Fruit fly (Drosophila melanogaster) S2 (cell line): ENCODE data around the gene CG3106.

ENCODE experiments used
- CG8478 ChIP-seq: fragments of >200 bp; optimal IDR thresholded peaks from 2 replicates; lab custom pipeline; 2018
- CTCF ChIP-seq, 2 experiments: fragments of >200 bp; optimal IDR thresholded peaks; 2 replicates each; lab custom pipeline; 2018

CG3106 gene

DNA sequence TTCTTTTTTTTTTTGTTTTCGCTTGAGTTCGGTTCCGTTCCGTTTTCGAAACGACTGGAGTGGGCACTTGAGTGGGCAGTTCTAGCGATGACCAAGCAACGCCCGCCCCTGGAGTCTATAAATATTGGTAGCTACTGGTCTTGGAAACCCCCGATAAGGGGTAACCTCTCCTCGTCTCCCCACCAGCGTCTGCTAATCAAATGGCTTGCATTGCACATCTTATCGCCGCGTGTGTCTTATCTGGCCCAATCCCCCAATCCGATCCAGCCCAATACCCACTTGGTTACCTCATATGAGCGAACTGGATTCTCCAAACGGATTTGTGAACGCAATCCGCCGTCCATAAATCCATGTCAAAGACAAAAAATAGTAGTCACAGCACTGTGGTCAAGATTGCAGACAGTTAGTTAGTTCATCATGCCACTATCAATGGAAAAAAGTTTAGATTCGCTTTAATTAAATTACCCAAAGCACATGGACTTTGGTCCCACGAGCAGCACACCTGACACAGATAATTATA is at the start of gene CG3106:
Gene CG3106, minus strand, starts transcription at position 107 of the 520 bp plus-strand sequence.
- TF ChIP-seq CG8478 (no peak), CTCF (optimal IDR thresholded peaks at IDR 0.05; lab: Kevin White, UChicago) (no peak)

DNA sequence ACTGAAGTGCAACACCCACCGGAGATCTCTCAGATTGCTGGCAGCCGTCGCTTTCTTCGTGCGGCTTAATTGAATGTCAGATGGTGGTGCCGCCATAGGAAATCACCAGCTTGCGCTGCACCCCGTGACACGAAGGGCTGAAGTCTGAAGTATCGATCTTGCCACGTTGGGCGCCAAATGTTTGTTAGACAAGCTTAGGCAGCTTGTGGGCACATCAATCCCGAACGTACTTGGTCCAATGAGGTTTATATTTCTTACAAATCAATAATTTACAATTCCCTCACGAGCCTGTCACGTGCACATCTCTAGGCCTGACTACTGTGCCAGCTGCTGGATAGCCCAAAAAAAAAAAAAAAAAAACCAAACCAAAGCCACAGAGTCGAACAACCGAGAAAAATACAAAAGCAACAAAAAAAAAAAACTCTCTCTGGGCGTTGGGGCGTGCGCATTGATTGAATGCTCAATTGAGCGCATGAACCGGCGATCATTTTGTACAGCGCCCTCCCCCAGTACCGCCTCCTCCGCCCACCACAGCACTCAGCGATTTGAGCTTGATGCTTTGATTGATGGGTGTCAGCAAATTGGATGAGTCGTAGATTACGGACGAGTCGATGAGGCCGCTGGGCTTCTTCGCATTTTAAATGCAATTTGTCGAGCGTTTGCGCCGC is 45.3 kb upstream of the CG3106 start:
- TF ChIP-seq CTCF (optimal IDR thresholded peaks at IDR 0.05; lab: Kevin White, UChicago) (no peak), CG8478 (no peak)

DNA sequence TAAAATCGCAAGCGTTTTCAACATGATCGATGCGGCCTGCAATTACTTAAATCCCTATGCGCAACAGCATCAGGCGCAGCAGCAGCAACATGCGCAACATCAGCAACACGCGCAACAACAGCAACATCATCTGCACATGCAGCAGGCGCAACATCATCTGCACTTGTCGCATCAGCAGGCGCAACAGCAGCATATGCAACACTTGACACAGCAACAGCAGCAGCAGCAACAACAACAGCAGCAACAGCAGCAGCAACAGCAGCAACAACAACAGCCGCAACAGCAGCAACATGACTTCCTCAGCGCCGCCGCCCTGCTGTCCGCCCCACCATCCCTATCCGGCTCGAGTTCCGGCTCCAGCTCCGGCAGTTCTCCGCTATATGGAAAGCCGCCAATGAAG is 31.9 kb upstream of the CG3106 start:
- TF ChIP-seq CG8478 = no peak
- no peak for TF ChIP-seq CTCF (optimal IDR thresholded peaks at IDR 0.05; lab: Kevin White, UChicago)

- peak in 1 of 2 experiments; percentile 71 for TF ChIP-seq CTCF (optimal IDR thresholded peaks at IDR 0.05; lab: Kevin White, UChicago)
- TF ChIP-seq CG8478 = peak; percentile 85
Observed at dm6 chrX:9693720-9694386, 31.1 kb upstream of the CG3106 start, which contains the start of gene btd. Gene btd (plus strand): TSS chrX:9694186.

DNA sequence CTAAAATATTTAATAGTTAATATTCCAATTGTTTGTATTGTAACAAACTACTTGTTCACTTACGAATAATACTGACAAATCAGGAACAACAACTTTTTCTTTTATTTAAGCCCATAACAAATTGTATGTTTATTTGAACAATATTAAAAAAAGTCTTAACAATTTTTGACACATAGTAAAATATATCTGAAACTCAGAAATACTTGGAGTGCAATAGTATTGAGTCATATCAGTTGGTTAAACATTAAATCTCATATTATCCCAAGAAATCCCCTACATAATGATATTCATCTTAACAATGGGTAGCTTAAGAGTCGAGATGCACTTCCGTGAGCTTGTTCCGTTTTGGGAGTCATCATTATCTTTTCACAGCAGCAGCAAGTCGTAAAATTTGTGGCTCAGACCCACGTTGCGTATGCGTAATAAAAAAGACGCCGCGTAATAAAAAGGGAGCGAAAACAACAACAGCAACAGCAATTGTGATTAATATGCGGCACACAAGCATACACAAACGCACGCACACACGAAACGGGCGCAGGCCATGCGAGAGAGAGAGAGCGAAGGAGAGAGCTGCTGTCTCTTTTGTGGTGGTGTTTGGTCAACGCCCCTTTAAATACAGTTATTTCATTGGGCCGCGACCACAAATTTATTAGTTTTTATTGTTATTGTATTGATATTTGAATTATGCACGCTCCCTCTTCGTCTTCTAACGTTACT is 29.8 kb upstream of the CG3106 start:
- TF ChIP-seq CG8478 = no peak
- TF ChIP-seq CTCF (optimal IDR thresholded peaks at IDR 0.05; lab: Kevin White, UChicago) = peak in 1 of 2 experiments; percentile 13

DNA sequence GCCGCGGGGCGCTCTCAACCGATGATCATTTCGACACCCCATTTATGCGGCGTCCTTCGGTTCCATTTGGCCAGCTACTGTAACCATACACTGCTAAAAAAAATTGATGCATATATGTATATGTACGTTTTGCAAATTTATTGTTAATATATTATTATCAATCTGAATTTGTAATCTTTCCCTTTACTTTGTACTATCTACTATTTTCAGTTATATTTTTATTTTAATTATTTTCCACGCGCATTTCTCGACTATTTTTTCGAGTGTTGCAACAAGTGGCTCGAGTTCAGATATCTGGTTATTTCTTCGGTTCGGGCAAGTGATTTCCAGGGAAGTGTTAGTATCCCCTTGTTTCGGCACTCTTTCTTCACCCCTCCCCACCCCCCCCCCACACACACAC is 26.4 kb upstream of the CG3106 start:
- no peak for TF ChIP-seq CG8478
- TF ChIP-seq CTCF (optimal IDR thresholded peaks at IDR 0.05; lab: Kevin White, UChicago) = no peak

- TF ChIP-seq CTCF (optimal IDR thresholded peaks at IDR 0.05; lab: Kevin White, UChicago) = peak; percentile 91 to 97
- no peak for TF ChIP-seq CG8478
Observed at dm6 chrX:9687623-9688022, 24.9 kb upstream of the CG3106 start.

DNA sequence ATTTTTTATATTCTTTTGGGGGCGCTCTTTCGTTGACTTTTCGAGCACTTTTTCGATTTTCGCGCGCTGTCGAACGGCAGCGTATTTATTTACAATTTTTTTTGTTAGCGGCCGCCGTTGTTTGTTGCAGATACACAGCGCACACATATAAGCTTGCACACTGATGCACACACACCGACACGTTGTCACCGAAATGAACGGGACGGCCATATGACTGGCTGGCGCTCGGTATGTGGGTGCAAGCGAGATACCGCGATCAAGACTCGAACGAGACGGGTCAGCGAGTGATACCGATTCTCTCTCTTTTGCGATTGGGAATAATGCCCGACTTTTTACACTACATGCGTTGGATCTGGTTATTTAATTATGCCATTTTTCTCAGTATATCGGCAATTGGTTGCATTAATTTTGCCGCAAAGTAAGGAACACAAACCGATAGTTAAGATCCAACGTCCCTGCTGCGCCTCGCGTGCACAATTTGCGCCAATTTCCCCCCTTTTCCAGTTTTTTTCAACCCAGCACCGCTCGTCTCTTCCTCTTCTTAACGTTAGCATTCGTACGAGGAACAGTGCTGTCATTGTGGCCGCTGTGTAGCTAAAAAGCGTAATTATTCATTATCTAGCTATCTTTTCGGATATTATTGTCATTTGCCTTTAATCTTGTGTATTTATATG is 24.0 kb upstream of the CG3106 start, which contains the start of gene nej:
Gene nej, minus strand, starts transcription at position 521 of the 674 bp plus-strand sequence.
- TF ChIP-seq CG8478 = no peak
- TF ChIP-seq CTCF (optimal IDR thresholded peaks at IDR 0.05; lab: Kevin White, UChicago) = no peak

DNA sequence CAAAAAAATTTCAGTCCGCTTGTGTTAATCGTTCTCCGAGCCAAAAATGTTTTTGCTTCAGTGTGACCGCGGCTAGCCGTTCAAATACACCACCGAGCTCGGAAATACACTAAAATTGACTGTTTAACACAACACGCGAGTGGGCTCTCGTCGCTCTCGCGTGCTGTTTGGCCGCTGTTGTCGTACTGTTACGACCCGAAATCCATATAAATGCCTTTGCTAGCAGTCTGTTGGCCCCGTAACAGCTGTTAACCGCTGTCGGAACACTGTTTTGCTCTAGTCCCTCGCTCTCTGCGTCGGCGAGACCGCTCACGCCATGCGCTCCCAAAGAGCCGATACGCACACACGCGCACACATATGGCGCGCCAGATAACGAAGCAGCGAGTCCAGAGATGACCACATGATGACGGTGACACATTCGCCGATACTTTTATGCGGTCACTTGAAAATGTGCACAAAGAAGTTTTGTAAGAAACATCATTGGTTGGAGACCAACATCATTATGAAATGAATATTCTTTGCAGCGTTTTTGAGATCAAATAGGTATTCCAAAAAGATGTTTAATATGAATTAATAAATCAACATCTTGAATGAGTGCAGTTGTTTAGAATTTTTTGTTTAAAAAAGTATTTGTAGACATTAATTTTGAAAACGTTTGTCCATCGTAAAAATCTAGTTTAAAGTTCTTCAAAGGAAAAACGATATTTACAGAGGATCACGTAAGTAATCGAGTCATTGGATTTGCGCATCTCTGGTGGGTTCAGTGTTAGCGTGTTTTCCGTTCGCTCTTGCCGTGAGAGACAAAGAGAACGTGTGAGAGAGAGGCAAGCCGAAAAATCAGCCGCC is 23.1 kb upstream of the CG3106 start:
- no peak for TF ChIP-seq CG8478
- TF ChIP-seq CTCF (optimal IDR thresholded peaks at IDR 0.05; lab: Kevin White, UChicago) = peak in 1 of 2 experiments; percentile 26

DNA sequence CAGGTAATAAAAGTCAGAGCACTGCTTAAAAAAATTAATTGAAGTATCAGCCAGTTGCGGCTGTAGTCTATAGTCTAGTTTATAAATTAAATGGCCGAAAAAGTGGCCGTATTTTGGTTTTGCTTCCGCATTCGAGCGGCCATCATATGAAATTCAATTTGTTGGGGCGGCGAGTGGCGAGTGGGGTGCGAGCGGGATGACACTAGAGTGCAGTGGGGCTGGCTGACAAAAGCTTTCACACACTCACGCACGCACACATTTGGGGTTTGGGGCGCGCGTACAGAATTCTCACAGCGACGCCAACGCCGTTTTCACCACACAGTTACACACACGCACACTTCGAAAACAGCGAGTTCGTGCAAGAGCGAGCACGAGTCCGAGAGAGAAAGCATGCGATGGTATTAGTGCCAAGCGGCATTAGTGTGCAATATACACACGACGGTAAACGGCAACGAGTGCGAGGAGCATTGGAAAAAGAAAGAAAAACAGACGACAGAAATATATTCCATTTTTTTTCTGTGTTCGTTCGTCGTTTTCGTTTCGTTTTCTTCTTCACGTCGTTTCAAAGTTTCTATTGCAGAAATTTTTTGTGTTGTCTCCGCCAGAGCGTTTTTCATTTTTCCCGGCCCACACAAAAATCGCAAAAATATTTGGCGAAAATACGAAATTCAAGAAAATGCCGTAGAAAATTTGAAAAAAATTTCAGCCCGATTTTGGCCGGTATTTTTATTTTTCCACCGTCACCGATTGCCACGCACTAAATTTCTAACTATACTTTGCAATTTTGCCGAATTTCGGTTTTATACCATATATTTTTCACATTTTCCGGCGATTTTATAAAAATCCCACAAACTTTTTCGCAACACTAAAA is 22.2 kb upstream of the CG3106 start:
- TF ChIP-seq CG8478 (no peak), CTCF (optimal IDR thresholded peaks at IDR 0.05; lab: Kevin White, UChicago) (no peak)

DNA sequence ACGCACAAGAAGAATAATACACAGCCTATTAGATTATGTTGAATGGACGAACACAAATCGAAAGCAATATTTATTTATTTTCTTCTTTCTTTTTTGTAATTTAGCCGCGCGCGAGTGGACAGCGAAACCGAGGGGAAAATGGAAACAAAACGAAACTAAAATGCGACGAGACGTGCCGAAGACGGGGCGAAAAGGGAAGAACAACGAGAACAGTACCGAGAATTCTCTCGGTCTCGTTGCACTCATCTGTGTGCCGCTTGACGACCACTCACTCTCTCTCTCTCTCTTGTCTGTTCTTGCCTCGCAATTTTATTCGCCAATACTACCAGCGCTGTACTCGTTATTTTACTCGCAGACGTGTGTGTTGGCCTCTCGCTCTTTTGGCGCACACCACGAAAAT is 21.5 kb upstream of the CG3106 start:
- TF ChIP-seq CTCF (optimal IDR thresholded peaks at IDR 0.05; lab: Kevin White, UChicago) (no peak), CG8478 (no peak)

DNA sequence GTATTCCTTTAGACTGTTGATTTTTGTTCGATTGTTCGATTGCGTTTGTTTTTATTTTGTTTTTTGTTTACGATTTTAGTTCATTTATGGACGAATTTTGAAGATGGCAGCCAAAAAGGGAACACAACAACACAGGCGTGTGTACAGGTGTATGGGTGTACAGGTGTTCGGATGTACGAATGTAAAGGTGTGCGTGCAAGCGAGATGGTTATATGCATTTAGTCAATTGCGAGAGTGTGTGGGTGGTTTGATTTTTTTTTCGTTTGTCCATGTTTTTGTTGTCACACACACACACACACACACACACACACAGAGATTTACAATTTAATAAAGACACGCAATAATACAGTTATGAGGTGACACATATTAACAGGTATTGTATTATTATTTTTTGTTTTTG is 12.2 kb upstream of the CG3106 start:
- TF ChIP-seq CTCF (optimal IDR thresholded peaks at IDR 0.05; lab: Kevin White, UChicago) (no peak), CG8478 (no peak)

- TF ChIP-seq CG8478 = peak; percentile 65
- no peak for TF ChIP-seq CTCF (optimal IDR thresholded peaks at IDR 0.05; lab: Kevin White, UChicago)
Observed at dm6 chrX:9666465-9666864, 3.8 kb upstream of the CG3106 start.
